Worm (Caenorhabditis elegans) whole organism, L4 larva: ENCODE results near the gene rme-1.
A peak's percentile ranks its signal among the peaks of the same experiment; 100 is the strongest.

Experiments
- D1046.2 ChIP-seq: fragments of 200-800 bp; sonication (Bioruptor generic); IDR thresholded peaks from 2 replicates; pipeline ENCODE4 v1.3.6; 2022; ENCODE audit warnings: missing genetic modification characterization, missing compliant biosample characterization
- F10B5.3 ChIP-seq: sonication (generic microtip); optimal IDR thresholded peaks from 2 replicates; lab custom pipeline; 2016; ENCODE audit warnings: mild to moderate bottlenecking, missing genetic modification characterization, missing compliant biosample characterization
- F26F4.8 ChIP-seq: fragments of 200-800 bp; sonication (Bioruptor generic); conservative IDR thresholded peaks from 2 replicates; pipeline ENCODE4 v1.3.6; 2022; ENCODE audit warnings: missing genetic modification characterization, missing compliant biosample characterization
- F49E8.2 ChIP-seq: sonication (generic microtip); optimal IDR thresholded peaks from 2 replicates; lab custom pipeline; 2016; ENCODE audit warnings: missing compliant biosample characterization, mild to moderate bottlenecking, missing genetic modification characterization, borderline replicate concordance
- R02D3.7 ChIP-seq: fragments of 150-350 bp; sonication (generic microtip); optimal IDR thresholded peaks from 3 replicates; lab custom pipeline; 2014; ENCODE audit warnings: missing biosample characterization, missing genetic modification characterization
- T20F7.1 ChIP-seq: fragments of 200-800 bp; sonication (Bioruptor generic); optimal IDR thresholded peaks from 2 replicates; lab custom pipeline; 2018; ENCODE audit warnings: mild to moderate bottlenecking, missing genetic modification characterization, missing compliant biosample characterization
- T26A8.4 ChIP-seq: fragments of 200-800 bp; sonication (Bioruptor generic); IDR thresholded peaks from 2 replicates; pipeline ENCODE4 v1.3.6; 2022; ENCODE audit warnings: missing genetic modification characterization, missing compliant biosample characterization
- Y48G9A.11 ChIP-seq: fragments of 200-800 bp; sonication (Bioruptor generic); IDR thresholded peaks from 2 replicates; pipeline ENCODE4 v1.3.6; 2022; ENCODE audit warnings: missing genetic modification reagents, missing genetic modification characterization, missing compliant biosample characterization
- Y5F2A.4 ChIP-seq: fragments of 200-800 bp; sonication (Bioruptor generic); optimal IDR thresholded peaks from 2 replicates; lab custom pipeline; 2018; ENCODE audit warnings: mild to moderate bottlenecking, missing genetic modification characterization, missing compliant biosample characterization
- ZK337.2 ChIP-seq: fragments of 200-800 bp; sonication (Bioruptor generic); IDR thresholded peaks from 2 replicates; pipeline ENCODE4 v1.3.6; 2022; ENCODE audit warnings: missing genetic modification reagents, missing genetic modification characterization, missing compliant biosample characterization
- aha-1 ChIP-seq: fragments of 150-350 bp; peaks from one replicate; lab custom pipeline; 2014; ENCODE audit warnings: missing biosample characterization, missing genetic modification characterization
- ama-1 ChIP-seq: fragments of 150-350 bp; optimal IDR thresholded peaks from 2 replicates; lab custom pipeline; 2014; ENCODE audit warnings: inconsistent platforms, mixed read lengths
- daf-16 ChIP-seq, 3 experiments: sonication (generic microtip); optimal IDR thresholded peaks; 2 replicates each; lab custom pipeline; 2016 to 2017; ENCODE audit warnings: missing genetic modification characterization in 3 of 3, missing genetic modification reagents in 3 of 3, mild to moderate bottlenecking in 2 of 3, missing compliant biosample characterization in 2 of 3, missing biosample characterization in 1 of 3, moderate library complexity in 1 of 3
- daf-19 ChIP-seq: fragments of 200-800 bp; sonication (Bioruptor generic); conservative IDR thresholded peaks from 2 replicates; pipeline ENCODE4 v1.3.6; 2022; ENCODE audit warnings: missing genetic modification characterization, missing compliant biosample characterization
- daf-8 ChIP-seq: fragments of 200-800 bp; sonication (Bioruptor generic); IDR thresholded peaks from 2 replicates; pipeline ENCODE4 v1.3.6; 2022; ENCODE audit warnings: missing genetic modification characterization, missing compliant biosample characterization
- dmd-8 ChIP-seq: fragments of 200-800 bp; sonication (Bioruptor generic); IDR thresholded peaks from 2 replicates; pipeline ENCODE4 v1.3.6; 2022; ENCODE audit warnings: missing genetic modification characterization, missing compliant biosample characterization
- duxl-1 ChIP-seq: sonication (generic microtip); optimal IDR thresholded peaks from 2 replicates; lab custom pipeline; 2016; ENCODE audit warnings: mild to moderate bottlenecking, missing genetic modification characterization, moderate library complexity, missing compliant biosample characterization; ENCODE audit not compliant: poor library complexity
- dve-1 ChIP-seq: sonication (generic microtip); optimal IDR thresholded peaks from 2 replicates; lab custom pipeline; 2017; ENCODE audit warnings: antibody characterized with exemption, mild to moderate bottlenecking, missing genetic modification characterization, missing compliant biosample characterization; ENCODE audit not compliant: insufficient read depth
- fkh-10 ChIP-seq: fragments of 150-350 bp; optimal IDR thresholded peaks from 2 replicates; lab custom pipeline; 2014; ENCODE audit warnings: missing biosample characterization, missing genetic modification reagents, missing genetic modification characterization
- gei-8 ChIP-seq: fragments of 200-800 bp; sonication (Bioruptor generic); optimal IDR thresholded peaks from 2 replicates; lab custom pipeline; 2018; ENCODE audit warnings: mild to moderate bottlenecking, missing genetic modification characterization, missing compliant biosample characterization
- hlh-30 ChIP-seq: sonication (generic microtip); optimal IDR thresholded peaks from 2 replicates; lab custom pipeline; 2017; ENCODE audit warnings: antibody characterized with exemption, mild to moderate bottlenecking, missing genetic modification characterization, missing compliant biosample characterization; ENCODE audit not compliant: insufficient read depth
- jun-1 ChIP-seq: fragments of 150-350 bp; optimal IDR thresholded peaks from 2 replicates; lab custom pipeline; 2014; ENCODE audit warnings: missing biosample characterization, missing genetic modification reagents, missing genetic modification characterization
- lim-7 ChIP-seq: fragments of 200-800 bp; sonication (Bioruptor generic); IDR thresholded peaks from 2 replicates; pipeline ENCODE4 v1.3.6; 2022; ENCODE audit warnings: missing genetic modification characterization, missing compliant biosample characterization
- lin-1 ChIP-seq: fragments of 200-800 bp; sonication (Bioruptor generic); IDR thresholded peaks from 2 replicates; pipeline ENCODE4 v1.3.6; 2022; ENCODE audit warnings: missing genetic modification reagents, missing genetic modification characterization, missing compliant biosample characterization
- lin-15B ChIP-seq: fragments of 150-350 bp; sonication (generic microtip); optimal IDR thresholded peaks from 3 replicates; lab custom pipeline; 2014; ENCODE audit warnings: missing biosample characterization, missing genetic modification characterization
- lin-29 ChIP-seq: fragments of 200-800 bp; sonication (Bioruptor generic); IDR thresholded peaks from 2 replicates; pipeline ENCODE4 v1.3.6; 2022; ENCODE audit warnings: missing genetic modification reagents, missing genetic modification characterization, missing compliant biosample characterization
- lin-38 ChIP-seq: fragments of 200-800 bp; sonication (Bioruptor generic); IDR thresholded peaks from 2 replicates; pipeline ENCODE4 v1.3.6; 2022; ENCODE audit warnings: missing genetic modification reagents, missing genetic modification characterization, missing compliant biosample characterization
- mep-1 ChIP-seq: fragments of 150-350 bp; sonication (generic microtip); optimal IDR thresholded peaks from 3 replicates; lab custom pipeline; 2014; ENCODE audit warnings: missing biosample characterization, missing genetic modification characterization
- nhr-11 ChIP-seq: fragments of 150-350 bp; optimal IDR thresholded peaks from 2 replicates; lab custom pipeline; 2014; ENCODE audit warnings: missing biosample characterization, missing genetic modification characterization
- nhr-237 ChIP-seq: sonication (generic microtip); optimal IDR thresholded peaks from 2 replicates; lab custom pipeline; 2017; ENCODE audit warnings: missing biosample characterization, missing genetic modification characterization
- nhr-25 ChIP-seq: sonication (generic microtip); optimal IDR thresholded peaks from 2 replicates; lab custom pipeline; 2017; ENCODE audit warnings: missing genetic modification characterization, mild to moderate bottlenecking, missing compliant biosample characterization, antibody characterized with exemption, moderate library complexity, borderline replicate concordance; ENCODE audit not compliant: insufficient read depth
- nhr-28 ChIP-seq: fragments of 150-350 bp; optimal IDR thresholded peaks from 2 replicates; lab custom pipeline; 2014; ENCODE audit warnings: missing biosample characterization, missing genetic modification characterization
- nhr-76 ChIP-seq: fragments of 150-350 bp; optimal IDR thresholded peaks from 2 replicates; lab custom pipeline; 2014; ENCODE audit warnings: missing biosample characterization, missing genetic modification characterization
- pqm-1 ChIP-seq: sonication (generic microtip); optimal IDR thresholded peaks from 2 replicates; lab custom pipeline; 2017; ENCODE audit warnings: missing biosample characterization, missing genetic modification characterization
- rbr-2 ChIP-seq: sonication (generic microtip); optimal IDR thresholded peaks from 2 replicates; lab custom pipeline; 2016; ENCODE audit warnings: missing genotype, missing genetic modification characterization, missing compliant biosample characterization
- set-16 ChIP-seq: fragments of 200-800 bp; sonication (Bioruptor generic); IDR thresholded peaks from 2 replicates; pipeline ENCODE4 v1.3.6; 2022; ENCODE audit warnings: missing genetic modification reagents, missing genetic modification characterization, missing compliant biosample characterization
- snpc-4 ChIP-seq: fragments of 150-350 bp; optimal IDR thresholded peaks from 2 replicates; lab custom pipeline; 2014; ENCODE audit warnings: missing biosample characterization, missing genetic modification characterization
- spr-3 ChIP-seq: fragments of 200-800 bp; sonication (Bioruptor generic); optimal IDR thresholded peaks from 2 replicates; lab custom pipeline; 2018; ENCODE audit warnings: mild to moderate bottlenecking, missing genetic modification characterization, missing compliant biosample characterization
- tag-97 ChIP-seq: fragments of 200-800 bp; sonication (Bioruptor generic); IDR thresholded peaks from 2 replicates; pipeline ENCODE4 v1.3.6; 2022; ENCODE audit warnings: missing genetic modification characterization, missing compliant biosample characterization
- tra-1 ChIP-seq: fragments of 200-800 bp; sonication (Bioruptor generic); IDR thresholded peaks from 2 replicates; pipeline ENCODE4 v1.3.6; 2022; ENCODE audit warnings: missing genetic modification reagents, missing genetic modification characterization, missing compliant biosample characterization
- unc-130 ChIP-seq: sonication (generic microtip); optimal IDR thresholded peaks from 2 replicates; lab custom pipeline; 2016; ENCODE audit warnings: missing genetic modification reagents, missing genetic modification characterization, missing compliant biosample characterization
- unc-62 ChIP-seq, 3 experiments: fragments of 150-350 bp in 1 of 3; sonication (generic microtip); optimal IDR thresholded peaks in 2 of 3; peaks in 1 of 3; 1 replicate in 1 of 3; 2 replicates in 2 of 3; lab custom pipeline; 2014 to 2017; ENCODE audit warnings: missing biosample characterization in 3 of 3, missing genetic modification characterization in 3 of 3, missing genetic modification reagents in 3 of 3, missing genotype in 1 of 3
- zag-1 ChIP-seq: fragments of 150-350 bp; optimal IDR thresholded peaks from 2 replicates; lab custom pipeline; 2014; ENCODE audit warnings: missing biosample characterization, missing genetic modification characterization
- zip-2 ChIP-seq: fragments of 150-350 bp; optimal IDR thresholded peaks from 2 replicates; lab custom pipeline; 2014; ENCODE audit warnings: missing biosample characterization, missing genetic modification characterization
- ztf-7 ChIP-seq: fragments of 150-350 bp; optimal IDR thresholded peaks from 2 replicates; lab custom pipeline; 2014; ENCODE audit warnings: missing biosample characterization, missing genetic modification characterization

Gene rme-1

ce11 chrV:6222779-6223276, 14.1 kb downstream of the rme-1 start:
- peak; percentile 18 for TF ChIP-seq nhr-25 (tag; lab: Kevin White, UChicago)
- TF ChIP-seq nhr-11 (tag; lab: Kevin White, UChicago), result peak; percentile 23
- peak; percentile 50 for TF ChIP-seq jun-1
- 0 out of 2 replicates have a peak, but pooled peaks have one; percentile 12 for TF ChIP-seq T26A8.4 (GFP tag; lab: Robert Waterston, UW)
- peak; percentile 42 for TF ChIP-seq dve-1
- TF ChIP-seq tra-1 (GFP tag; lab: Robert Waterston, UW), result peak; percentile 13; the same call in 1 of the 2 replicates
- TF ChIP-seq T20F7.1 (GFP tag; lab: Kevin White, UChicago), result peak; percentile 2
- TF ChIP-seq spr-3, result no peak
- TF ChIP-seq pqm-1, result peak; percentile 35
- no peak for TF ChIP-seq daf-16 (GFP tag; optimal IDR thresholded peaks at IDR 0.05; lab: Kevin White, UChicago)
- peak; percentile 40 for TF ChIP-seq daf-16 (tag; optimal IDR thresholded peaks at IDR 0.05; lab: Kevin White, UChicago)
- peak; percentile 15 for TF ChIP-seq nhr-28 (tag; lab: Kevin White, UChicago)
- no peak for TF ChIP-seq ztf-7 (tag; lab: Kevin White, UChicago)
- TF ChIP-seq D1046.2 (GFP tag; lab: Robert Waterston, UW), result peak; percentile 31; the same call in 1 of the 2 replicates
- no peak for TF ChIP-seq ZK337.2 (GFP tag; lab: Robert Waterston, UW)
- TF ChIP-seq gei-8 (GFP tag; lab: Kevin White, UChicago), result peak; percentile 8
- peak in 1 of 2 experiments; percentile 99 for TF ChIP-seq unc-62 (GFP tag; optimal IDR thresholded peaks at IDR 0.05 in 1 of 2; lab: Kevin White, UChicago)
- TF ChIP-seq unc-62 (tag; optimal IDR thresholded peaks at IDR 0.05; lab: Kevin White, UChicago), result no peak
- no peak for TF ChIP-seq hlh-30 (tag; lab: Kevin White, UChicago)

- TF ChIP-seq jun-1, result no peak
- peak; percentile 95 for TF ChIP-seq aha-1 (tag; lab: Kevin White, UChicago)
- TF ChIP-seq dmd-8 (GFP tag; lab: Robert Waterston, UW), result no peak
- no peak for TF ChIP-seq lin-15B (tag; lab: Kevin White, UChicago)
- peak in 1 of 2 experiments; percentile 71 for TF ChIP-seq unc-62 (GFP tag; optimal IDR thresholded peaks at IDR 0.05 in 1 of 2; lab: Kevin White, UChicago)
- no peak for TF ChIP-seq unc-62 (tag; optimal IDR thresholded peaks at IDR 0.05; lab: Kevin White, UChicago)
- TF ChIP-seq daf-8, result no peak
- TF ChIP-seq T20F7.1 (GFP tag; lab: Kevin White, UChicago), result peak; percentile 8
- TF ChIP-seq nhr-11 (tag; lab: Kevin White, UChicago), result no peak
- TF ChIP-seq Y48G9A.11 (GFP tag; lab: Robert Waterston, UW), result no peak
- peak; percentile 4; the same call in 1 of the 2 replicates for TF ChIP-seq lin-38
- TF ChIP-seq ama-1 (lab: Kevin White, UChicago), result peak; percentile 50
- TF ChIP-seq gei-8 (GFP tag; lab: Kevin White, UChicago), result no peak
- 0 out of 2 replicates have a peak, but pooled peaks have one; percentile 10 for TF ChIP-seq lim-7 (GFP tag; lab: Robert Waterston, UW)
- 0 out of 2 replicates have a peak, but pooled peaks have one; percentile 7 for TF ChIP-seq lin-1 (GFP tag; lab: Robert Waterston, UW)
- TF ChIP-seq dve-1, result no peak
- no peak for TF ChIP-seq Y5F2A.4
- TF ChIP-seq R02D3.7 (tag; lab: Kevin White, UChicago), result no peak
- TF ChIP-seq tag-97 (GFP tag; lab: Robert Waterston, UW), result no peak
- TF ChIP-seq duxl-1 (tag; lab: Kevin White, UChicago), result peak; percentile 48
- TF ChIP-seq nhr-237, result no peak
- no peak for TF ChIP-seq lin-29
- TF ChIP-seq zip-2 (tag; lab: Kevin White, UChicago), result peak; percentile 34
- TF ChIP-seq F10B5.3 (tag; lab: Kevin White, UChicago), result no peak
- no peak for TF ChIP-seq daf-16 (GFP tag; optimal IDR thresholded peaks at IDR 0.05; lab: Kevin White, UChicago)
- peak; percentile 5 for TF ChIP-seq daf-16 (tag; optimal IDR thresholded peaks at IDR 0.05; lab: Kevin White, UChicago)
Measured at ce11 chrV:6223315-6224018, 14.8 kb downstream of the rme-1 start.

- TF ChIP-seq nhr-76 (no peak), mep-1 (tag; lab: Kevin White, UChicago) (no peak), set-16 (GFP tag; lab: Robert Waterston, UW) (peak; percentile 57; the same call in 1 of the 2 replicates), F49E8.2 (tag; lab: Kevin White, UChicago) (no peak), daf-19 (no peak), T26A8.4 (GFP tag; lab: Robert Waterston, UW) (peak; percentile 5), F26F4.8 (GFP tag; lab: Robert Waterston, UW) (peak; percentile 64; the same call in 1 of the 2 replicates), zag-1 (tag; lab: Kevin White, UChicago) (no peak), unc-130 (GFP tag; lab: Kevin White, UChicago) (no peak), rbr-2 (tag; lab: Kevin White, UChicago) (no peak), snpc-4 (tag; lab: Kevin White, UChicago) (no peak), fkh-10 (no peak), dmd-8 (GFP tag; lab: Robert Waterston, UW) (no peak), gei-8 (GFP tag; lab: Kevin White, UChicago) (no peak), D1046.2 (GFP tag; lab: Robert Waterston, UW) (no peak), ZK337.2 (GFP tag; lab: Robert Waterston, UW) (no peak)
Measured at ce11 chrV:6224019-6224335, 15.3 kb downstream of the rme-1 start.
